Worm (Caenorhabditis elegans) whole organism, late embryonic: ENCODE measurements around the gene R11D1.4.

Experiments
- T23F11.4 ChIP-seq: fragments of 200-800 bp; sonication (Bioruptor generic); optimal IDR thresholded peaks from 2 replicates; lab custom pipeline; 2018; ENCODE audit warnings: mild to moderate bottlenecking, missing genetic modification characterization, missing compliant biosample characterization
- Y22D7AL.16 ChIP-seq: sonication (generic microtip); optimal IDR thresholded peaks from 2 replicates; lab custom pipeline; 2016; ENCODE audit warnings: missing genetic modification characterization, missing compliant biosample characterization
- ama-1 ChIP-seq: fragments of 150-350 bp; optimal IDR thresholded peaks from 2 replicates; lab custom pipeline; 2014
- ceh-18 ChIP-seq: sonication (generic microtip); optimal IDR thresholded peaks from 2 replicates; lab custom pipeline; 2016; ENCODE audit warnings: missing genetic modification characterization, missing compliant biosample characterization
- ceh-22 ChIP-seq: sonication (generic microtip); optimal IDR thresholded peaks from 2 replicates; lab custom pipeline; 2017; ENCODE audit warnings: missing biosample characterization, missing genetic modification characterization
- ceh-9 ChIP-seq: sonication (generic microtip); optimal IDR thresholded peaks from 2 replicates; lab custom pipeline; 2016; ENCODE audit warnings: mild to moderate bottlenecking, missing genetic modification characterization, inconsistent platforms, missing compliant biosample characterization
- dmd-4 ChIP-seq: sonication (generic microtip); optimal IDR thresholded peaks from 2 replicates; lab custom pipeline; 2016; ENCODE audit warnings: borderline replicate concordance, missing genetic modification characterization, missing compliant biosample characterization
- dve-1 ChIP-seq: sonication (generic microtip); optimal IDR thresholded peaks from 2 replicates; lab custom pipeline; 2017; ENCODE audit warnings: antibody characterized with exemption, mild to moderate bottlenecking, missing genetic modification characterization, missing compliant biosample characterization
- hlh-6 ChIP-seq: sonication (generic microtip); optimal IDR thresholded peaks from 2 replicates; lab custom pipeline; 2016; ENCODE audit warnings: missing genotype, missing genetic modification characterization, missing compliant biosample characterization
- lin-11 ChIP-seq: fragments of 200-800 bp; sonication (Bioruptor generic); optimal IDR thresholded peaks from 2 replicates; lab custom pipeline; 2018; ENCODE audit warnings: mild to moderate bottlenecking, missing genetic modification characterization, missing compliant biosample characterization
- nhr-11 ChIP-seq: fragments of 150-350 bp; optimal IDR thresholded peaks from 2 replicates; lab custom pipeline; 2014; ENCODE audit warnings: missing biosample characterization, missing genetic modification characterization
- pha-4 ChIP-seq: fragments of 150-350 bp; optimal IDR thresholded peaks from 2 replicates; lab custom pipeline; 2018; ENCODE audit warnings: missing biosample characterization, missing genetic modification reagents, missing genetic modification characterization
- rnt-1 ChIP-seq: sonication (generic microtip); optimal IDR thresholded peaks from 2 replicates; lab custom pipeline; 2016; ENCODE audit warnings: missing genetic modification characterization, missing compliant biosample characterization
- tbx-7 ChIP-seq: sonication (generic microtip); optimal IDR thresholded peaks from 2 replicates; lab custom pipeline; 2016; ENCODE audit warnings: missing genotype, missing genetic modification characterization, missing compliant biosample characterization

ce11 chrV:12754839-12755238 lies 40.8 kb upstream of the R11D1.4 start, which contains the start of gene gpa-13:
- TF ChIP-seq ceh-9 (tag; lab: Kevin White, UChicago) (no peak), Y22D7AL.16 (tag; lab: Kevin White, UChicago) (no peak), hlh-6 (tag; lab: Kevin White, UChicago) (no peak), tbx-7 (tag; lab: Kevin White, UChicago) (no peak), dmd-4 (tag; lab: Kevin White, UChicago) (no peak), dve-1 (tag; lab: Kevin White, UChicago) (no peak), ceh-18 (tag; lab: Kevin White, UChicago) (no peak), nhr-11 (tag; lab: Kevin White, UChicago) (no peak), T23F11.4 (GFP tag; lab: Kevin White, UChicago) (no peak), pha-4 (tag; lab: Kevin White, UChicago) (no peak), ama-1 (lab: Kevin White, UChicago) (no peak), ceh-22 (tag; lab: Kevin White, UChicago) (no peak), rnt-1 (tag; lab: Kevin White, UChicago) (no peak), lin-11 (no peak)
